Fruit fly (Drosophila melanogaster): Measurements from ENCODE around the gene CG31415.

CG31415 gene

dm6 chr3R:9710886-9711285 lies 32.4 kb upstream of the CG31415 start, which contains the start of the genes trbd and dmt (continued):
- TF ChIP-seq CG10431 (GFP tag; optimal IDR thresholded peaks at IDR 0.05) (no peak), gcm2 (GFP tag; optimal IDR thresholded peaks at IDR 0.05) (peak; percentile 21), ATbp (GFP tag; optimal IDR thresholded peaks at IDR 0.05) (no peak), GATAe (GFP tag; conservative IDR thresholded peaks at IDR 0.05) (no peak), insv (GFP tag; optimal IDR thresholded peaks at IDR 0.05) (peak in 1 of 2 experiments; percentile 73), CG4360 (GFP tag; IDR thresholded peaks at IDR 0.05) (no peak), emc (GFP tag; optimal IDR thresholded peaks at IDR 0.05) (no peak), CG8388 (GFP tag; optimal IDR thresholded peaks at IDR 0.05) (no peak), CG7963 (GFP tag; IDR thresholded peaks at IDR 0.05; ENCODE audit: partially characterized antibody) (no peak), NC2β (GFP tag; optimal IDR thresholded peaks at IDR 0.05) (peak; percentile 79), CG12236 (GFP tag; optimal IDR thresholded peaks at IDR 0.05) (no peak), CG3281 (GFP tag; optimal IDR thresholded peaks at IDR 0.05) (no peak), Atf-2 (GFP tag; optimal IDR thresholded peaks at IDR 0.05) (peak; percentile 17), ham (GFP tag; IDR thresholded peaks at IDR 0.05) (no peak), Abd-B (GFP tag; optimal IDR thresholded peaks at IDR 0.05) (no peak), Chrac-16 (GFP tag; optimal IDR thresholded peaks at IDR 0.05) (peak; percentile 24), CG11723 (GFP tag; optimal IDR thresholded peaks at IDR 0.05) (no peak), CG32767 (GFP tag; IDR thresholded peaks at IDR 0.05) (no peak), CG10654 (GFP tag; optimal IDR thresholded peaks at IDR 0.05) (peak; percentile 55), tup (GFP tag; optimal IDR thresholded peaks at IDR 0.05) (peak; percentile 4), nerfin-1 (tag; optimal IDR thresholded peaks at IDR 0.05) (no peak), esg (GFP tag; conservative IDR thresholded peaks at IDR 0.05) (no peak), Optix (GFP tag; IDR thresholded peaks at IDR 0.05) (no peak), repo (GFP tag; optimal IDR thresholded peaks at IDR 0.05) (peak; percentile 41), Ada2b (GFP tag; IDR thresholded peaks at IDR 0.05) (no peak), Lhr (GFP tag; optimal IDR thresholded peaks at IDR 0.05) (peak; percentile 89), CG14441 (GFP tag; IDR thresholded peaks at IDR 0.05) (no peak), chn (GFP tag; optimal IDR thresholded peaks at IDR 0.05) (peak; percentile 75), H2.0 (GFP tag; IDR thresholded peaks at IDR 0.05) (no peak), CG6689 (GFP tag; IDR thresholded peaks at IDR 0.05) (no peak), CG8290 (GFP tag; optimal IDR thresholded peaks at IDR 0.05) (peak; percentile 67), CG8290 (tag; optimal IDR thresholded peaks at IDR 0.05) (no peak), Atf3 (GFP tag; optimal IDR thresholded peaks at IDR 0.05) (peak; percentile 50), Rx (GFP tag; IDR thresholded peaks at IDR 0.05) (no peak), ab (GFP tag; optimal IDR thresholded peaks at IDR 0.05) (no peak), sc (optimal IDR thresholded peaks at IDR 0.05) (no peak), sc (GFP tag; optimal IDR thresholded peaks at IDR 0.05) (no peak), shn (GFP tag; optimal IDR thresholded peaks at IDR 0.05) (peak; percentile 37), Fer2 (tag; optimal IDR thresholded peaks at IDR 0.05) (no peak), crp (GFP tag; optimal IDR thresholded peaks at IDR 0.05) (peak; percentile 45 to 92), chm (GFP tag; IDR thresholded peaks at IDR 0.05) (no peak), CG15514 (GFP tag; optimal IDR thresholded peaks at IDR 0.05) (peak; percentile 92), CG5245 (GFP tag; optimal IDR thresholded peaks at IDR 0.05) (peak; percentile 28), nmo (GFP tag; optimal IDR thresholded peaks at IDR 0.05) (no peak), Fer3 (tag; optimal IDR thresholded peaks at IDR 0.05) (no peak), CG10209 (GFP tag; optimal IDR thresholded peaks at IDR 0.05) (no peak), grau (tag; optimal IDR thresholded peaks at IDR 0.05) (no peak), cas (GFP tag; IDR thresholded peaks at IDR 0.05) (no peak), Gsc (GFP tag; IDR thresholded peaks at IDR 0.05) (no peak), gt (GFP tag; IDR thresholded peaks at IDR 0.05) (no peak), cato (GFP tag; optimal IDR thresholded peaks at IDR 0.05; ENCODE audit: borderline replicate concordance) (no peak), CG7786 (GFP tag; optimal IDR thresholded peaks at IDR 0.05) (peak; percentile 62), Awh (GFP tag; IDR thresholded peaks at IDR 0.05) (no peak)
